Fruit fly (Drosophila melanogaster) S2 (cell line): ENCODE measurements around the gene ppk23.

Experiments used
- CG8478 ChIP-seq: fragments of >200 bp; optimal IDR thresholded peaks from 2 replicates; lab custom pipeline; 2018
- CTCF ChIP-seq, 2 experiments: fragments of >200 bp; optimal IDR thresholded peaks; 2 replicates each; lab custom pipeline; 2018

dm6 chrX:17588565-17588964 lies 19.5 kb upstream of the ppk23 start, which contains the start of gene CG12992:
- no peak for TF ChIP-seq CG8478
- TF ChIP-seq CTCF (optimal IDR thresholded peaks at IDR 0.05; lab: Kevin White, UChicago): no peak
